Worm (Caenorhabditis elegans) whole organism, L4/young adult: ENCODE results near the gene R08C7.11.

Experiments used
- W03F9.2 ChIP-seq: fragments of 150-350 bp; optimal IDR thresholded peaks from 2 replicates; lab custom pipeline; 2014; ENCODE audit warnings: missing biosample characterization, missing genetic modification characterization
- dao-5 ChIP-seq: sonication (generic microtip); optimal IDR thresholded peaks from 2 replicates; lab custom pipeline; 2016; ENCODE audit warnings: missing genotype, missing genetic modification characterization, moderate library complexity, missing compliant biosample characterization
- him-1 ChIP-seq: sonication (generic microtip); optimal IDR thresholded peaks from 2 replicates; lab custom pipeline; 2016; ENCODE audit warnings: missing genotype, missing genetic modification reagents, missing genetic modification characterization, missing compliant biosample characterization

R08C7.11 gene

DNA sequence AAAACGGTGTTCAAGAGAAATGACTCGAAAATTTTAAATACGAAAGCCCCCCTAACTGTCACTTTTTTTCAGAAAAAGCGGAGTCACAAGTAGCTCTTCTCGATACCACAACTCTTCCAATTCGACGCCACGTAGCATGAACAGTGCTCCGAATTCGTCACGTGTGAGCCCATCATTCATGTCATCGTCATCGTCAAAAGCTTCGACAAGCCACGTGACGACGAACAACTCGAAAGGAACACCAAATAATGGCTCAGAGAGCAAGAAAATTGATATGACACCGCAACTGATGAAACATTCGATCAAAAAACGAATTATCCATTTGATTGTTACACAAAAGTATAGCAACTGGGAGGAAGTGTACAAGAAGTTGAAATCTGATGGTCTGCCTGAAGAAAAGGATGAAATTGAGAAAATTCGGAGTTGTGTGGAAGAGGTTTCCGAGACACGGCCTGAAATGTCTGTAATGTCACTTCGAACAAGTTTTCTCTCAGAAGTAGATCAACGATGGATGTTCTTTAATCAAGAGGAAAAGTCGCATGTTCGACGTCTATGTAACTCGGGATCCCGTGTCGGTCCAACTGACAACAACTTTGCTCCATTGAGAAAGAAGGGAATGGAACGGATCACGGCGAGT, 43.3 kb downstream of the R08C7.11 start:
- TF ChIP-seq W03F9.2 (tag; lab: Kevin White, UChicago): no peak
- TF ChIP-seq dao-5 (tag; lab: Kevin White, UChicago): no peak

DNA sequence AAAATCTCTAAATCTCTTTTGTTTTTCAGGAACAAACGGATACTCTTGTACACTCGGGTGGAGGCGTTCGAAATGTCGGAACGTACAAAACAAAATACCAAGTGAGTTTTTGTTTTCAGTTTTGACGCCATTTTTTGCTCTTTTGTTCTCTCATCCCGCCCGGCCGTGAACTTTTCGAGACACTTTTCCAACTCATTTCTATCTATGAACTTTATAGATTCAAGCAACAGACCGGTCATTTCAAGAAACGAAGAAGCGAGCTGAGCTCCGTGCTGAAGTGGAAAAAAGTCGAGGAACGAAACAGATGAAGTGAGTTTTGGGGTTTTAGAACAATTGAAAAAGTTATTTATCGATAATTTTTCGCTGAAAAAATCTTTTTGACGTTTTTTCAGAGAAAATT, 44.2 kb downstream of the R08C7.11 start:
- TF ChIP-seq W03F9.2 (tag; lab: Kevin White, UChicago) (no peak), him-1 (tag; lab: Kevin White, UChicago) (no peak), dao-5 (tag; lab: Kevin White, UChicago) (no peak)

DNA sequence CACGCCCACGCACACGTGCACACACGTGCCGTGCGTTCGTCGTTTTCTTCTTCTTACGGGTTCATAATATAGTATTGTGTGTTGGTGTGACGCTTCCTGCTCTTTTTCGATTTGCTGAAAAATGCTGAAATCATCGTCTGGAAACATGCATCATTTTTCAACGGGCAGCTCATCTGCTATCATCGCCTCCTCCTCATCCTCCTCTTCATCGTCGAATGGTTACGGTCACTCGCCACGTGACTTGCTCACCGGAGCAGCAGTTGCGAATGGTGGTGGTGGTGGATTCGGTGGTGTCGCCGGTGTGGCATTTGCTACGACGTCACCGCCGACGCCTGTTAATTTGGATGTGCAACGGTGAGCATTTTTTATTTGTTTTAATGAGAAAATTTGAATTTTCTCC, 46.0 kb downstream of the R08C7.11 start:
- TF ChIP-seq dao-5 (tag; lab: Kevin White, UChicago) (no peak), him-1 (tag; lab: Kevin White, UChicago) (no peak), W03F9.2 (tag; lab: Kevin White, UChicago) (no peak)

DNA sequence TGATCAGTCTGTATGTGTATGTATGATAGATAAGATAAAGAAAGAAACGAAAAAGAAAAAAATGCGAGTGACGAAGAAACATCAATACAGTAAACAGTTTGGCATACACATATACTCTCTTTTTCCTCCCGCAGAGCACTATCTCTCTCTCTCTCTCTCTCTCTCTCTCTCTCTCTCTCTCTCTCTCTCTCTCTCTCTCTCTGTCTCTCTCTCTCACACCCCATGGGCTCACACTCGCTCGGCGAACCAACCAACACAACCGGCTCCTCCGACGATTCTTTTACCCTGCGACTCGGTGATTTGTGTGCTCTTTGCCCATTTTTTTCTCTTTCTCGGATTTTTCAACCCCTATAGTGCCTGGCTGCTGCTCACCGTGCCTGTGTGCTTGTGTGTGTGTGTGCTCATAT, 47.7 kb downstream of the R08C7.11 start:
- TF ChIP-seq W03F9.2 (tag; lab: Kevin White, UChicago) (no peak), dao-5 (tag; lab: Kevin White, UChicago) (no peak)

DNA sequence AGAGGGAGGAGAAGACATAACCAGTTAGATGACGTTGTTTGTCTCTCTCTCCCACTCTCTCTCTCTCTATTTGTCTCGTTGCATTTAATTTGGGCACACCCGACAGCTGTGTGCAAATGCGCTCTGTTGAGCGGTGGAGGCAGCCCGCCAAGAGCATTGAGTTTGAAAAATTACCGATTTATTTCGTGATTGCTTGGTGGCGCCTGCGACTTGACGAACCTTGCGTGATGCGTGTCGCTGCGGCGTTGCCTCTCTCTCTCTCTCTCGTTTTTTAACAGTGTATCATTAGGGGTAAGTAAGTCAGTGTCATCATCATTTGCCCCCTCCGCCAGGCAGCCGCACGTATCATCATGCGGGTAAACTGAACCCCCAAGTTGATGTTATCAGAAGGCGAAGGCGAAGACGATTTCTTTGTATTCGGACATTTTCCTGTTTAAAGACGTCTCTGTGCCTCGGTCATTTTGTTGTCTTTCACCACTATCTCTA, 48.6 kb downstream of the R08C7.11 start:
- no peak for TF ChIP-seq W03F9.2 (tag; lab: Kevin White, UChicago)
- TF ChIP-seq him-1 (tag; lab: Kevin White, UChicago): peak; percentile 24
- TF ChIP-seq dao-5 (tag; lab: Kevin White, UChicago): no peak

DNA sequence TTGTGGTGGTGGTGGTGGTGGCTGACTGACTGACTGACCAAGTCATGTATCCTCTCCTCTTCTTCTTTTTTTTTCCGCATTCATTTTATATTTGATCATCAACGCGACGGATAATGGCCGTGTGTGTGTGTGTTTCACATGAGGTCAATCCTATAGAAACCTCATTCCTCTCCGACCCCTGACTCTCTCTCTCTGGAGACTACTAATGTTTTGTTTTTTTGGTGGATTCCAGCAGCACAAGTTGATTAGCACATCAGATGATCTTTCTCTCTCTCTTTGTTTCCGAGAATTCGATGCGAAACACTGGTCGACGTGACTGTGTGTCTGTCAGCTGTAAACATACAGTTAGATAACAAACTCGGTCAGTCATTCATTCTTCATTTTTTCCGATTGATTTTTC, 49.6 kb downstream of the R08C7.11 start, which contains the start of gene Y24D9A.7:
Y24D9A.7 (minus strand) TSS at position 46 of the 400 bp plus-strand sequence.
- TF ChIP-seq him-1 (tag; lab: Kevin White, UChicago) (no peak), W03F9.2 (tag; lab: Kevin White, UChicago) (no peak)
